Worm (Caenorhabditis elegans) whole organism, late embryonic: ENCODE results near the gene sru-13.

Source experiments
- Y22D7AL.16 ChIP-seq: sonication (generic microtip); optimal IDR thresholded peaks from 2 replicates; lab custom pipeline; 2016; ENCODE audit warnings: missing genetic modification characterization, missing compliant biosample characterization
- ceh-14 ChIP-seq: sonication (generic microtip); optimal IDR thresholded peaks from 2 replicates; lab custom pipeline; 2016; ENCODE audit warnings: missing genotype, missing genetic modification characterization, missing compliant biosample characterization
- elt-4 ChIP-seq: sonication (generic microtip); optimal IDR thresholded peaks from 2 replicates; lab custom pipeline; 2016; ENCODE audit warnings: missing genetic modification characterization, missing compliant biosample characterization
- fkh-10 ChIP-seq: fragments of 150-350 bp; optimal IDR thresholded peaks from 2 replicates; lab custom pipeline; 2014; ENCODE audit warnings: missing biosample characterization, missing genetic modification reagents, missing genetic modification characterization
- hlh-30 ChIP-seq: sonication (generic microtip); optimal IDR thresholded peaks from 2 replicates; lab custom pipeline; 2017; ENCODE audit warnings: antibody characterized with exemption, missing genetic modification characterization, missing compliant biosample characterization; ENCODE audit not compliant: insufficient read depth
- lin-11 ChIP-seq: fragments of 200-800 bp; sonication (Bioruptor generic); optimal IDR thresholded peaks from 2 replicates; lab custom pipeline; 2018; ENCODE audit warnings: mild to moderate bottlenecking, missing genetic modification characterization, missing compliant biosample characterization
- mec-3 ChIP-seq: sonication (generic microtip); optimal IDR thresholded peaks from 2 replicates; lab custom pipeline; 2016; ENCODE audit warnings: borderline replicate concordance, missing genetic modification characterization, missing compliant biosample characterization
- nfya-1 ChIP-seq: sonication (generic microtip); optimal IDR thresholded peaks from 2 replicates; lab custom pipeline; 2017; ENCODE audit warnings: missing genetic modification characterization, mild to moderate bottlenecking, missing compliant biosample characterization, antibody characterized with exemption, moderate library complexity
- nhr-11 ChIP-seq: fragments of 150-350 bp; optimal IDR thresholded peaks from 2 replicates; lab custom pipeline; 2014; ENCODE audit warnings: missing biosample characterization, missing genetic modification characterization
- odd-2 ChIP-seq: sonication (generic microtip); optimal IDR thresholded peaks from 2 replicates; lab custom pipeline; 2017; ENCODE audit warnings: antibody characterized with exemption, mild to moderate bottlenecking, missing genetic modification characterization, missing compliant biosample characterization
- pqm-1 ChIP-seq: sonication (generic microtip); optimal IDR thresholded peaks from 2 replicates; lab custom pipeline; 2016; ENCODE audit warnings: missing genetic modification characterization, missing compliant biosample characterization
- sox-4 ChIP-seq: sonication (generic microtip); optimal IDR thresholded peaks from 2 replicates; lab custom pipeline; 2017; ENCODE audit warnings: mild to moderate bottlenecking, missing genetic modification characterization, inconsistent platforms, missing compliant biosample characterization

DNA sequence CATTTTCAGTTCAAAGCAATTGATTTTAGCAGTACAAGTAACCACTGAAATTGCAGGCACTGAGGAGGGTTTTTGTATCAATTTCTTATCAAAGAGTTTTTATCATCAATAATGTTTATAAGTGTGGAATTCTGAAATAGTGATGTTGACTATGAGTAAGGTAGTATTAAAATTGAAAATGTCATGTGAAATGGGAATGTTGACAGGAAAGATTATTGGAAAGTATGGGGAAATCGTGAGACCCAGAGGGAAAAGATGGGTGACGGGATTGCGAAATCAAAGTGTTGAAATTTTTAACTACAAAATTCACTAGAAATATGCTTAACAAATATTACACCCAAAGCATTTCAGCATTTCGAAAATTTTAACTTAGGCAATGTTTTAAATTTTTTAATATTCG is 4.8 kb upstream of the sru-13 start, which contains the start of gene F53B2.8:
- TF ChIP-seq hlh-30 (tag; lab: Kevin White, UChicago) (no peak), odd-2 (no peak), Y22D7AL.16 (tag; lab: Kevin White, UChicago) (no peak), sox-4 (tag; lab: Kevin White, UChicago) (no peak), pqm-1 (tag; lab: Kevin White, UChicago) (no peak), mec-3 (tag; lab: Kevin White, UChicago) (no peak), elt-4 (tag; lab: Kevin White, UChicago) (no peak), lin-11 (tag; lab: Kevin White, UChicago) (no peak), nhr-11 (no peak), fkh-10 (no peak), ceh-14 (tag; lab: Kevin White, UChicago) (no peak), nfya-1 (tag; lab: Kevin White, UChicago) (no peak)
